Fruit fly (Drosophila melanogaster): ENCODE results near the gene Eig71Ef.

DNA sequence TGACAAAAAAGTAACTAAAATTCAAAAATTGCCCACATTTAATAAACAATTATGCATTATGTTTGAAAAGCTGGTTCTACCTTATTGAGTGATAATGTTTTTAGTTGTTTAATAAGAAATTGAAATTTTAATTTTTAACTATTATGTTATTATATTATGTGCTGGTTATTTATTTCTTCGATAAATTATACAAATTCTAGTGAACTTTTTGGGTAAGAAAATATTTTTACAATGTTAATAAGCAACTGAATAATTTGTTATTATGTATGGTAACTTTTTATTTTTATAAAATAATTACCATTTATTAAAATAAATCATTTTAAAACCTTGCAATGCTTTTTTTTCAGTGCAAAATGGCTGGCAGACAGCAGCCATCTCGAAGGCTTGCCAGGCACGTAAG, 40.7 kb downstream of the Eig71Ef start:
- no peak for TF ChIP-seq CG31627 (GFP tag; optimal IDR thresholded peaks at IDR 0.05)
- TF ChIP-seq topi (GFP tag; optimal IDR thresholded peaks at IDR 0.05) = no peak
- no peak for TF ChIP-seq fkh (GFP tag; optimal IDR thresholded peaks at IDR 0.05)
- no peak for TF ChIP-seq fd85E (GFP tag; optimal IDR thresholded peaks at IDR 0.05)
- no peak for TF ChIP-seq CG6854 (GFP tag; optimal IDR thresholded peaks at IDR 0.05)
- no peak for TF ChIP-seq Hr39 (GFP tag; optimal IDR thresholded peaks at IDR 0.05)
- TF ChIP-seq cyc (GFP tag; optimal IDR thresholded peaks at IDR 0.05) = no peak
- no peak for TF ChIP-seq CG11762 (GFP tag; optimal IDR thresholded peaks at IDR 0.05; ENCODE audit: insufficient read depth)
